Worm (Caenorhabditis elegans): ENCODE results near the gene pals-33.

pals-33 gene

ce11 chrV:3697071-3697470 is 23.9 kb downstream of the pals-33 start:
- TF ChIP-seq him-1 (tag; optimal IDR thresholded peaks at IDR 0.05), result no peak
- TF ChIP-seq F22D6.2 (tag; optimal IDR thresholded peaks at IDR 0.05), result no peak
- no peak for TF ChIP-seq ztf-26 (tag; optimal IDR thresholded peaks at IDR 0.05)
- TF ChIP-seq C17E4.6 (GFP tag; IDR thresholded peaks at IDR 0.05), result no peak
- TF ChIP-seq aptf-3 (GFP tag; IDR thresholded peaks at IDR 0.05), result no peak
- TF ChIP-seq F57A8.1 (GFP tag; optimal IDR thresholded peaks at IDR 0.05), result no peak
- TF ChIP-seq T07F8.4 (tag; optimal IDR thresholded peaks at IDR 0.05), result no peak
- no peak for TF ChIP-seq cebp-1 (GFP tag; IDR thresholded peaks at IDR 0.05)
- TF ChIP-seq cebp-1 (tag; optimal IDR thresholded peaks at IDR 0.05), result peak; percentile 59
- no peak for TF ChIP-seq ceh-40 (GFP tag; IDR thresholded peaks at IDR 0.05)
- no peak for TF ChIP-seq ama-1 (optimal IDR thresholded peaks at IDR 0.05)
- no peak for TF ChIP-seq ama-1 (GFP tag; optimal IDR thresholded peaks at IDR 0.05)
- no peak for TF ChIP-seq ztf-25 (GFP tag; IDR thresholded peaks at IDR 0.05)
- TF ChIP-seq dox-1 (GFP tag; IDR thresholded peaks at IDR 0.05), result peak; percentile 43
- TF ChIP-seq hrde-1 (tag; optimal IDR thresholded peaks at IDR 0.05; ENCODE audit: borderline replicate concordance), result no peak
- no peak for TF ChIP-seq die-1 (tag; optimal IDR thresholded peaks at IDR 0.05)
- no peak for TF ChIP-seq Y56A3A.18 (GFP tag; IDR thresholded peaks at IDR 0.05)
- TF ChIP-seq ceh-27 (GFP tag; optimal IDR thresholded peaks at IDR 0.05), result no peak
- TF ChIP-seq rpc-1 (optimal IDR thresholded peaks at IDR 0.05), result no peak
- TF ChIP-seq rpc-1 (tag; optimal IDR thresholded peaks at IDR 0.05), result no peak
- TF ChIP-seq lin-35 (GFP tag; optimal IDR thresholded peaks at IDR 0.05), result no peak
- no peak for TF ChIP-seq fkh-3 (tag; optimal IDR thresholded peaks at IDR 0.05)
- peak in 1 of 2 experiments; percentile 54 for TF ChIP-seq let-607 (tag; optimal IDR thresholded peaks at IDR 0.05)
- TF ChIP-seq lin-40 (tag; optimal IDR thresholded peaks at IDR 0.05), result peak; percentile 24
- TF ChIP-seq snpc-3.4 (tag; optimal IDR thresholded peaks at IDR 0.05), result no peak
- no peak for TF ChIP-seq nfya-2 (GFP tag; IDR thresholded peaks at IDR 0.05)
- TF ChIP-seq nfya-1 (tag; optimal IDR thresholded peaks at IDR 0.05; ENCODE audit: borderline replicate concordance, insufficient read depth), result no peak
- no peak for TF ChIP-seq lag-1 (GFP tag; IDR thresholded peaks at IDR 0.05)
- TF ChIP-seq atf-7 (tag; optimal IDR thresholded peaks at IDR 0.05), result peak; percentile 59
- peak; percentile 3 for TF ChIP-seq chd-7 (tag; optimal IDR thresholded peaks at IDR 0.05)
- TF ChIP-seq sptf-2 (GFP tag; optimal IDR thresholded peaks at IDR 0.05), result no peak
- no peak for TF ChIP-seq C06A6.2 (GFP tag; conservative IDR thresholded peaks at IDR 0.05)
- TF ChIP-seq ceh-79 (tag; optimal IDR thresholded peaks at IDR 0.05), result no peak
- TF ChIP-seq hlh-26 (GFP tag; conservative IDR thresholded peaks at IDR 0.05), result no peak
- TF ChIP-seq Y95B8A.8 (GFP tag; IDR thresholded peaks at IDR 0.05), result no peak
- no peak for TF ChIP-seq attf-3 (GFP tag; conservative IDR thresholded peaks at IDR 0.05)
- no peak for TF ChIP-seq ztf-3 (GFP tag; optimal IDR thresholded peaks at IDR 0.05)
- no peak for TF ChIP-seq ztf-22 (GFP tag; optimal IDR thresholded peaks at IDR 0.05)
- TF ChIP-seq Y79H2A.3 (GFP tag; conservative IDR thresholded peaks at IDR 0.05), result no peak
- TF ChIP-seq madf-8 (GFP tag; conservative IDR thresholded peaks at IDR 0.05), result no peak
- TF ChIP-seq B0019.2 (GFP tag; conservative IDR thresholded peaks at IDR 0.05), result no peak
- TF ChIP-seq mcd-1 (GFP tag; IDR thresholded peaks at IDR 0.05), result no peak
- TF ChIP-seq snpc-4 (GFP tag; optimal IDR thresholded peaks at IDR 0.05), result no peak
- TF ChIP-seq snpc-4 (tag; optimal IDR thresholded peaks at IDR 0.05), result no peak
- TF ChIP-seq sea-2 (GFP tag; IDR thresholded peaks at IDR 0.05), result no peak
- no peak for TF ChIP-seq ceh-100 (GFP tag; IDR thresholded peaks at IDR 0.05)
- TF ChIP-seq madf-10 (tag; optimal IDR thresholded peaks at IDR 0.05), result peak; percentile 47
- no peak for TF ChIP-seq F37B4.10 (GFP tag; IDR thresholded peaks at IDR 0.05)
- TF ChIP-seq aptf-2 (GFP tag; conservative IDR thresholded peaks at IDR 0.05), result no peak
- no peak for TF ChIP-seq hmg-20 (GFP tag; IDR thresholded peaks at IDR 0.05)
- no peak for TF ChIP-seq hlh-12 (tag; optimal IDR thresholded peaks at IDR 0.05)
